Worm (Caenorhabditis elegans) whole organism, young adult: ENCODE results near the gene fbxc-26.

Experiments used
- F10E7.11 ChIP-seq: sonication (generic microtip); optimal IDR thresholded peaks from 2 replicates; lab custom pipeline; 2017; ENCODE audit warnings: mild to moderate bottlenecking, missing genetic modification characterization, moderate library complexity, missing compliant biosample characterization
- F52B5.7 ChIP-seq: sonication (generic microtip); optimal IDR thresholded peaks from 2 replicates; lab custom pipeline; 2016; ENCODE audit warnings: mild to moderate bottlenecking, missing genetic modification characterization, missing compliant biosample characterization
- ama-1 ChIP-seq, 3 experiments: fragments of 150-350 bp in 1 of 3; sonication (generic microtip) in 2 of 3; optimal IDR thresholded peaks; 2 replicates each; lab custom pipeline; 2014 to 2018; ENCODE audit warnings: missing biosample characterization in 2 of 3, missing genetic modification characterization in 2 of 3, missing genetic modification reagents in 2 of 3
- ccch-3 ChIP-seq: fragments of 200-800 bp; sonication (Bioruptor generic); optimal IDR thresholded peaks from 2 replicates; lab custom pipeline; 2018; ENCODE audit warnings: mild to moderate bottlenecking, missing genetic modification characterization, missing compliant biosample characterization
- cebp-1 ChIP-seq, 2 experiments: fragments of 200-800 bp in 1 of 2; sonication (Bioruptor generic) in 1 of 2; sonication (generic microtip) in 1 of 2; IDR thresholded peaks in 1 of 2; optimal IDR thresholded peaks in 1 of 2; 2 replicates each; pipeline versions ENCODE4 v1.3.6 to Lab custom; 2017 to 2022; ENCODE audit warnings: missing compliant biosample characterization in 2 of 2, missing genetic modification characterization in 2 of 2, mild to moderate bottlenecking in 1 of 2, missing genetic modification reagents in 1 of 2, moderate library complexity in 1 of 2
- pha-4 ChIP-seq: fragments of 150-350 bp; sonication (generic microtip); optimal IDR thresholded peaks from 2 replicates; lab custom pipeline; 2014; ENCODE audit warnings: missing biosample characterization, missing genetic modification reagents, missing genetic modification characterization
- rcor-1 ChIP-seq: fragments of 200-800 bp; sonication (Bioruptor generic); IDR thresholded peaks from 2 replicates; pipeline ENCODE4 v1.3.6; 2022; ENCODE audit warnings: missing genetic modification reagents, missing genetic modification characterization, missing compliant biosample characterization
- snpc-4 ChIP-seq, 5 experiments: fragments of 150-350 bp in 1 of 5; sonication (generic microtip) in 4 of 5; optimal IDR thresholded peaks; 2 replicates each; lab custom pipeline; 2014 to 2018; ENCODE audit warnings: missing genetic modification characterization in 5 of 5, missing biosample characterization in 3 of 5, antibody characterized with exemption in 2 of 5, mild to moderate bottlenecking in 2 of 5, missing compliant biosample characterization in 2 of 5, missing genotype in 2 of 5, moderate library complexity in 2 of 5, missing genetic modification reagents in 1 of 5
- tbp1 ChIP-seq: fragments of 200-800 bp; sonication (Bioruptor generic); optimal IDR thresholded peaks from 2 replicates; lab custom pipeline; 2018; ENCODE audit warnings: mild to moderate bottlenecking, missing genetic modification characterization, missing compliant biosample characterization
- unc-62 ChIP-seq: fragments of 150-350 bp; optimal IDR thresholded peaks from 2 replicates; lab custom pipeline; 2014; ENCODE audit warnings: missing biosample characterization, missing genetic modification reagents, missing genetic modification characterization
- zfh-2 ChIP-seq: fragments of 200-800 bp; sonication (Bioruptor generic); conservative IDR thresholded peaks from 2 replicates; pipeline ENCODE4 v1.3.6; 2022; ENCODE audit warnings: missing genetic modification reagents, missing genetic modification characterization, missing compliant biosample characterization

DNA sequence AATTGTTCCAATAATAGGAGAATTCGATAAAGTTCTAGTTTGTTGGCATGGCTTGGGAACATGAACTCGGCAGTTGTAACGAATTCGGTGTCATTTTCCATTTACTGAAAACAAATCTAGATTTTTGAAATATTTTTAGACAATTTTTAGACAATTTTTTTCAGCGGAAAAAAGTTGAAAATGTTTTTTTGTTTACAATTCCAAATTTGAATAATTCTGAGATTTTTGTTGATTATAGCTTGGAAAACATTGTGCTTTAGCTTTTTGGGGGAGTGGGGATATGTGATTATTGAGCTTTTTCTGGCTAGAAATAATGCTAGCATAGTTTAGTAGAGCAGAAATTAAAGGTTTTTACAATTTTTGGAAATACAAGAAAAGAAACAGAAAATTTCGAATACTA lies 25.5 kb downstream of the fbxc-26 start, which contains the start of gene srw-97:
- no peak for TF ChIP-seq rcor-1 (GFP tag; lab: Robert Waterston, UW)
- no peak for TF ChIP-seq pha-4 (tag; lab: Kevin White, UChicago)
- no peak for TF ChIP-seq snpc-4 (GFP tag; optimal IDR thresholded peaks at IDR 0.05; lab: Kevin White, UChicago)
- no peak for TF ChIP-seq snpc-4 (tag; optimal IDR thresholded peaks at IDR 0.05; lab: Kevin White, UChicago)
- TF ChIP-seq cebp-1 (GFP tag; IDR thresholded peaks at IDR 0.05; lab: Robert Waterston, UW), result no peak
- TF ChIP-seq cebp-1 (tag; optimal IDR thresholded peaks at IDR 0.05; lab: Kevin White, UChicago), result no peak
- no peak for TF ChIP-seq ama-1 (optimal IDR thresholded peaks at IDR 0.05; lab: Kevin White, UChicago)
- no peak for TF ChIP-seq ama-1 (GFP tag; optimal IDR thresholded peaks at IDR 0.05; lab: Kevin White, UChicago)
- no peak for TF ChIP-seq zfh-2 (GFP tag; lab: Robert Waterston, UW)
- TF ChIP-seq tbp1 (GFP tag; lab: Kevin White, UChicago), result no peak
- TF ChIP-seq F10E7.11 (tag; lab: Kevin White, UChicago), result no peak
- TF ChIP-seq F52B5.7 (tag; lab: Kevin White, UChicago), result no peak
- TF ChIP-seq unc-62 (GFP tag; lab: Kevin White, UChicago), result no peak
- TF ChIP-seq ccch-3, result no peak
